Worm (Caenorhabditis elegans) whole organism, young adult: Measurements from ENCODE around the gene C04A11.5.

Source experiments
- B0019.2 ChIP-seq: fragments of 200-800 bp; sonication (Bioruptor generic); conservative IDR thresholded peaks from 2 replicates; pipeline ENCODE4 v1.3.6; 2022; ENCODE audit warnings: missing genetic modification reagents, missing genetic modification characterization, missing compliant biosample characterization
- B0035.1 ChIP-seq: sonication (generic microtip); optimal IDR thresholded peaks from 2 replicates; lab custom pipeline; 2016; ENCODE audit warnings: missing genetic modification characterization, mild to moderate bottlenecking, missing compliant biosample characterization, missing genotype, missing genetic modification reagents
- B0261.1 ChIP-seq: sonication (generic microtip); optimal IDR thresholded peaks from 2 replicates; lab custom pipeline; 2016; ENCODE audit warnings: mild to moderate bottlenecking, missing genetic modification characterization, moderate library complexity, missing compliant biosample characterization
- C06A6.2 ChIP-seq: fragments of 200-800 bp; sonication (Bioruptor generic); conservative IDR thresholded peaks from 2 replicates; pipeline ENCODE4 v1.3.6; 2022; ENCODE audit warnings: missing genetic modification characterization, missing compliant biosample characterization
- D2030.7 ChIP-seq: fragments of 200-800 bp; sonication (Bioruptor generic); IDR thresholded peaks from 2 replicates; pipeline ENCODE4 v1.3.6; 2022; ENCODE audit warnings: missing genetic modification reagents, missing genetic modification characterization, missing compliant biosample characterization
- F10E7.11 ChIP-seq: sonication (generic microtip); optimal IDR thresholded peaks from 2 replicates; lab custom pipeline; 2017; ENCODE audit warnings: mild to moderate bottlenecking, missing genetic modification characterization, moderate library complexity, missing compliant biosample characterization
- F22D6.2 ChIP-seq: sonication (generic microtip); optimal IDR thresholded peaks from 2 replicates; lab custom pipeline; 2016; ENCODE audit warnings: mild to moderate bottlenecking, missing genetic modification characterization, missing compliant biosample characterization
- F49E8.2 ChIP-seq: sonication (generic microtip); optimal IDR thresholded peaks from 3 replicates; lab custom pipeline; 2017; ENCODE audit warnings: missing genetic modification characterization, mild to moderate bottlenecking, missing compliant biosample characterization, antibody characterized with exemption, moderate library complexity; ENCODE audit not compliant: insufficient read depth
- K11D2.4 ChIP-seq: fragments of 200-800 bp; sonication (Bioruptor generic); IDR thresholded peaks from 2 replicates; pipeline ENCODE4 v1.3.6; 2022; ENCODE audit warnings: missing genetic modification reagents, missing genetic modification characterization, missing compliant biosample characterization
- Y53G8AR.9 ChIP-seq: fragments of 200-800 bp; sonication (Bioruptor generic); conservative IDR thresholded peaks from 2 replicates; pipeline ENCODE4 v1.3.6; 2022; ENCODE audit warnings: missing genetic modification reagents, missing genetic modification characterization, missing compliant biosample characterization
- Y56A3A.18 ChIP-seq: fragments of 200-800 bp; sonication (Bioruptor generic); IDR thresholded peaks from 2 replicates; pipeline ENCODE4 v1.3.6; 2022; ENCODE audit warnings: missing genetic modification reagents, missing genetic modification characterization, missing compliant biosample characterization
- Y79H2A.3 ChIP-seq: fragments of 200-800 bp; sonication (Bioruptor generic); conservative IDR thresholded peaks from 2 replicates; pipeline ENCODE4 v1.3.6; 2022; ENCODE audit warnings: missing genetic modification reagents, missing genetic modification characterization, missing compliant biosample characterization
- akir-1 ChIP-seq: fragments of 200-800 bp; sonication (Bioruptor generic); optimal IDR thresholded peaks from 2 replicates; lab custom pipeline; 2018; ENCODE audit warnings: mild to moderate bottlenecking, missing genetic modification characterization, moderate library complexity, missing compliant biosample characterization
- ama-1 ChIP-seq, 3 experiments: fragments of 150-350 bp in 1 of 3; sonication (generic microtip) in 2 of 3; optimal IDR thresholded peaks; 2 replicates each; lab custom pipeline; 2014 to 2018; ENCODE audit warnings: missing biosample characterization in 2 of 3, missing genetic modification characterization in 2 of 3, missing genetic modification reagents in 2 of 3
- atf-7 ChIP-seq: sonication (generic microtip); optimal IDR thresholded peaks from 2 replicates; lab custom pipeline; 2017; ENCODE audit warnings: mild to moderate bottlenecking, missing genetic modification characterization, missing compliant biosample characterization
- attf-5 ChIP-seq: fragments of 200-800 bp; sonication (Bioruptor generic); optimal IDR thresholded peaks from 2 replicates; lab custom pipeline; 2018; ENCODE audit warnings: mild to moderate bottlenecking, missing genetic modification characterization, missing compliant biosample characterization
- cebp-1 ChIP-seq, 2 experiments: fragments of 200-800 bp in 1 of 2; sonication (Bioruptor generic) in 1 of 2; sonication (generic microtip) in 1 of 2; IDR thresholded peaks in 1 of 2; optimal IDR thresholded peaks in 1 of 2; 2 replicates each; pipeline versions ENCODE4 v1.3.6 to Lab custom; 2017 to 2022; ENCODE audit warnings: missing compliant biosample characterization in 2 of 2, missing genetic modification characterization in 2 of 2, mild to moderate bottlenecking in 1 of 2, missing genetic modification reagents in 1 of 2, moderate library complexity in 1 of 2
- cebp-2 ChIP-seq: fragments of 200-800 bp; sonication (Bioruptor generic); IDR thresholded peaks from 2 replicates; pipeline ENCODE4 v1.3.6; 2022; ENCODE audit warnings: missing genetic modification characterization, missing compliant biosample characterization
- dox-1 ChIP-seq: fragments of 200-800 bp; sonication (Bioruptor generic); IDR thresholded peaks from 2 replicates; pipeline ENCODE4 v1.3.6; 2022; ENCODE audit warnings: missing genetic modification reagents, missing genetic modification characterization, missing compliant biosample characterization
- dpl-1 ChIP-seq: fragments of 150-350 bp; optimal IDR thresholded peaks from 2 replicates; lab custom pipeline; 2014; ENCODE audit warnings: missing biosample characterization, missing genetic modification reagents, missing genetic modification characterization
- efl-1 ChIP-seq: fragments of 150-350 bp; optimal IDR thresholded peaks from 2 replicates; lab custom pipeline; 2014; ENCODE audit warnings: missing biosample characterization, missing genetic modification reagents, missing genetic modification characterization
- hlh-12 ChIP-seq: sonication (generic microtip); optimal IDR thresholded peaks from 2 replicates; lab custom pipeline; 2016; ENCODE audit warnings: missing genetic modification characterization, missing compliant biosample characterization
- hlh-26 ChIP-seq: fragments of 200-800 bp; sonication (Bioruptor generic); conservative IDR thresholded peaks from 2 replicates; pipeline ENCODE4 v1.3.6; 2022; ENCODE audit warnings: missing genetic modification reagents, missing genetic modification characterization, missing compliant biosample characterization
- hmg-20 ChIP-seq: fragments of 200-800 bp; sonication (Bioruptor generic); IDR thresholded peaks from 2 replicates; pipeline ENCODE4 v1.3.6; 2022; ENCODE audit warnings: missing genetic modification reagents, missing genetic modification characterization, missing compliant biosample characterization
- hsf-1 ChIP-seq: fragments of 200-800 bp; sonication (Bioruptor generic); IDR thresholded peaks from 2 replicates; pipeline ENCODE4 v1.3.6; 2022; ENCODE audit warnings: missing genetic modification reagents, missing genetic modification characterization, missing compliant biosample characterization
- lag-1 ChIP-seq: fragments of 200-800 bp; sonication (Bioruptor generic); IDR thresholded peaks from 2 replicates; pipeline ENCODE4 v1.3.6; 2022; ENCODE audit warnings: missing genetic modification reagents, missing genetic modification characterization, missing compliant biosample characterization
- lin-40 ChIP-seq: sonication (generic microtip); optimal IDR thresholded peaks from 2 replicates; lab custom pipeline; 2016; ENCODE audit warnings: missing genetic modification characterization, mild to moderate bottlenecking, missing compliant biosample characterization, missing genotype, missing genetic modification reagents
- lsl-1 ChIP-seq: fragments of 200-800 bp; sonication (Bioruptor generic); optimal IDR thresholded peaks from 2 replicates; lab custom pipeline; 2018; ENCODE audit warnings: mild to moderate bottlenecking, missing genetic modification characterization, moderate library complexity, missing compliant biosample characterization
- madf-10 ChIP-seq: sonication (generic microtip); optimal IDR thresholded peaks from 2 replicates; lab custom pipeline; 2016; ENCODE audit warnings: mild to moderate bottlenecking, missing genetic modification characterization, missing compliant biosample characterization
- madf-8 ChIP-seq: fragments of 200-800 bp; sonication (Bioruptor generic); conservative IDR thresholded peaks from 2 replicates; pipeline ENCODE4 v1.3.6; 2022; ENCODE audit warnings: missing genetic modification reagents, missing genetic modification characterization, missing compliant biosample characterization
- mcd-1 ChIP-seq: fragments of 200-800 bp; sonication (Bioruptor generic); IDR thresholded peaks from 2 replicates; pipeline ENCODE4 v1.3.6; 2022; ENCODE audit warnings: missing genetic modification reagents, missing genetic modification characterization, missing compliant biosample characterization
- mxl-1 ChIP-seq: sonication (generic microtip); optimal IDR thresholded peaks from 2 replicates; lab custom pipeline; 2016; ENCODE audit warnings: missing genetic modification characterization, missing compliant biosample characterization
- nfyb-1 ChIP-seq: fragments of 200-800 bp; sonication (Bioruptor generic); IDR thresholded peaks from 2 replicates; pipeline ENCODE4 v1.3.6; 2022; ENCODE audit warnings: missing genetic modification reagents, missing genetic modification characterization, missing compliant biosample characterization
- nhr-179 ChIP-seq: sonication (generic microtip); optimal IDR thresholded peaks from 2 replicates; lab custom pipeline; 2016; ENCODE audit warnings: mild to moderate bottlenecking, missing genetic modification characterization, missing compliant biosample characterization
- nhr-90 ChIP-seq: sonication (generic microtip); optimal IDR thresholded peaks from 2 replicates; lab custom pipeline; 2016; ENCODE audit warnings: missing genotype, mild to moderate bottlenecking, missing genetic modification characterization, missing compliant biosample characterization
- rec-8 ChIP-seq, 2 experiments: sonication (generic microtip); optimal IDR thresholded peaks; 2 replicates each; lab custom pipeline; 2016; ENCODE audit warnings: mild to moderate bottlenecking in 2 of 2, missing genetic modification characterization in 2 of 2, missing genetic modification reagents in 2 of 2, missing genotype in 2 of 2, missing biosample characterization in 1 of 2, missing compliant biosample characterization in 1 of 2, moderate library complexity in 1 of 2
- snpc-1.1 ChIP-seq: sonication (generic microtip); optimal IDR thresholded peaks from 2 replicates; lab custom pipeline; 2017; ENCODE audit warnings: missing genetic modification characterization, mild to moderate bottlenecking, missing compliant biosample characterization, antibody characterized with exemption, moderate library complexity, missing genotype, missing genetic modification reagents; ENCODE audit not compliant: insufficient read depth
- snpc-1.3 ChIP-seq: sonication (generic microtip); optimal IDR thresholded peaks from 2 replicates; lab custom pipeline; 2017; ENCODE audit warnings: missing genetic modification characterization, mild to moderate bottlenecking, missing compliant biosample characterization, antibody characterized with exemption, moderate library complexity, missing genotype, missing genetic modification reagents; ENCODE audit not compliant: insufficient read depth
- sptf-2 ChIP-seq: fragments of 200-800 bp; sonication (Bioruptor generic); optimal IDR thresholded peaks from 2 replicates; lab custom pipeline; 2018; ENCODE audit warnings: mild to moderate bottlenecking, missing genetic modification characterization, missing compliant biosample characterization
- tlf-1 ChIP-seq: fragments of 200-800 bp; sonication (Bioruptor generic); optimal IDR thresholded peaks from 2 replicates; lab custom pipeline; 2018; ENCODE audit warnings: mild to moderate bottlenecking, missing genetic modification characterization, missing compliant biosample characterization
- unc-62 ChIP-seq: fragments of 150-350 bp; optimal IDR thresholded peaks from 2 replicates; lab custom pipeline; 2014; ENCODE audit warnings: missing biosample characterization, missing genetic modification reagents, missing genetic modification characterization
- xnd-1 ChIP-seq: sonication (generic microtip); optimal IDR thresholded peaks from 2 replicates; lab custom pipeline; 2016; ENCODE audit warnings: missing genotype, missing genetic modification reagents, missing genetic modification characterization, missing compliant biosample characterization
- zim-3 ChIP-seq: sonication (generic microtip); optimal IDR thresholded peaks from 2 replicates; lab custom pipeline; 2017; ENCODE audit warnings: mild to moderate bottlenecking, missing genetic modification characterization, moderate library complexity, missing compliant biosample characterization
- ztf-18 ChIP-seq: sonication (generic microtip); optimal IDR thresholded peaks from 2 replicates; lab custom pipeline; 2016; ENCODE audit warnings: missing genotype, mild to moderate bottlenecking, missing genetic modification characterization, missing compliant biosample characterization

C04A11.5 gene

ce11 chrX:13653573-13653972 is 10.8 kb upstream of the C04A11.5 start (continued):
- peak; percentile 39 for TF ChIP-seq attf-5 (GFP tag; lab: Kevin White, UChicago)
- TF ChIP-seq F22D6.2 (tag; lab: Kevin White, UChicago), result no peak
- peak; percentile 41 for TF ChIP-seq lin-40 (tag; lab: Kevin White, UChicago)
- TF ChIP-seq B0261.1, result peak; percentile 80
- TF ChIP-seq F49E8.2, result peak; percentile 10
- TF ChIP-seq efl-1 (GFP tag; lab: Kevin White, UChicago), result no peak
- TF ChIP-seq K11D2.4 (GFP tag; lab: Robert Waterston, UW), result no peak
- TF ChIP-seq hsf-1 (GFP tag; lab: Robert Waterston, UW), result 0 out of 2 replicates have a peak, but pooled peaks have one; percentile 12
- no peak for TF ChIP-seq lsl-1 (GFP tag; lab: Kevin White, UChicago)
- TF ChIP-seq Y56A3A.18, result no peak

DNA sequence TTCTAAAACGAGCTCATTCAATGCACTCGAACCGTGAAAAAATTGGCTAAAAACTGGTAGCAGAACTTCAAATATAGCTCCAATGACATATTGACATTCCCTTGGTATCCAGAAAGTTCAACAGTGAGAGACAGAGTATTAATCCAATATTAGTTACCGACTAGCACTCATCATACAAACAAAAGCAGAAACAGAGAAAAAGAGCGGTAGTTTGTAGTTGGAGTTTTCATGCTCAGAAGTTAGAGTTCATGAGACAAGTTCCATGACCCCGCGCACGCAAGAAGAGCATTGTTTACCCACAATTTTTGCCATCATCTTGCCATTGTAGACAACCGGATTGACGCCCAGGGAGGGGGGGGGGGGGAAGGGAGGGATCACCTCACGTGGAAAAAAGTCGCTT is 10.1 kb upstream of the C04A11.5 start:
- TF ChIP-seq ama-1 (optimal IDR thresholded peaks at IDR 0.05; lab: Kevin White, UChicago) (no peak), ama-1 (GFP tag; optimal IDR thresholded peaks at IDR 0.05; lab: Kevin White, UChicago) (no peak), cebp-1 (GFP tag; IDR thresholded peaks at IDR 0.05; lab: Robert Waterston, UW) (no peak), cebp-1 (tag; optimal IDR thresholded peaks at IDR 0.05; lab: Kevin White, UChicago) (no peak), cebp-2 (GFP tag; lab: Robert Waterston, UW) (no peak), xnd-1 (tag; lab: Kevin White, UChicago) (no peak), Y53G8AR.9 (GFP tag; lab: Robert Waterston, UW) (no peak), unc-62 (GFP tag; lab: Kevin White, UChicago) (no peak), mxl-1 (no peak), Y79H2A.3 (no peak), B0035.1 (tag; lab: Kevin White, UChicago) (no peak), mcd-1 (GFP tag; lab: Robert Waterston, UW) (no peak), nhr-90 (tag; lab: Kevin White, UChicago) (no peak)

- TF ChIP-seq snpc-1.3 (tag; lab: Kevin White, UChicago), result peak; percentile 37
- TF ChIP-seq sptf-2, result no peak
- peak; percentile 29; the same call in 1 of the 2 replicates for TF ChIP-seq D2030.7 (GFP tag; lab: Robert Waterston, UW)
- no peak for TF ChIP-seq cebp-1 (GFP tag; IDR thresholded peaks at IDR 0.05; lab: Robert Waterston, UW)
- peak; percentile 26 for TF ChIP-seq cebp-1 (tag; optimal IDR thresholded peaks at IDR 0.05; lab: Kevin White, UChicago)
- no peak for TF ChIP-seq hmg-20
- TF ChIP-seq F49E8.2, result peak; percentile 9
- no peak for TF ChIP-seq F10E7.11
- no peak for TF ChIP-seq Y56A3A.18
- no peak for TF ChIP-seq madf-8 (GFP tag; lab: Robert Waterston, UW)
- no peak for TF ChIP-seq hsf-1 (GFP tag; lab: Robert Waterston, UW)
- TF ChIP-seq nhr-179 (tag; lab: Kevin White, UChicago), result no peak
- TF ChIP-seq nfyb-1 (GFP tag; lab: Robert Waterston, UW), result no peak
- TF ChIP-seq rec-8 (tag; optimal IDR thresholded peaks at IDR 0.05; lab: Kevin White, UChicago), result no peak
- peak; percentile 40 for TF ChIP-seq snpc-1.1 (tag; lab: Kevin White, UChicago)
- no peak for TF ChIP-seq atf-7 (tag; lab: Kevin White, UChicago)
- TF ChIP-seq B0019.2 (GFP tag; lab: Robert Waterston, UW), result no peak
- no peak for TF ChIP-seq tlf-1 (GFP tag; lab: Kevin White, UChicago)
- no peak for TF ChIP-seq hlh-26 (GFP tag; lab: Robert Waterston, UW)
- no peak for TF ChIP-seq madf-10
- peak; percentile 41; the same call in 1 of the 2 replicates for TF ChIP-seq dox-1
- TF ChIP-seq hlh-12, result peak; percentile 18
- TF ChIP-seq lag-1, result no peak
- TF ChIP-seq akir-1 (GFP tag; lab: Kevin White, UChicago), result no peak
- TF ChIP-seq zim-3 (tag; lab: Kevin White, UChicago), result no peak
- peak; percentile 13 for TF ChIP-seq ztf-18
- TF ChIP-seq C06A6.2 (GFP tag; lab: Robert Waterston, UW), result no peak
- TF ChIP-seq mcd-1 (GFP tag; lab: Robert Waterston, UW), result no peak
- no peak for TF ChIP-seq dpl-1 (GFP tag; lab: Kevin White, UChicago)
Observed at ce11 chrX:13655769-13656168, 8.6 kb upstream of the C04A11.5 start.
